Fruit fly (Drosophila melanogaster) whole organism, adult: ENCODE measurements around the gene foi.

Experiments
- CG11617 ChIP-seq: fragments of 200-800 bp; sonication (Bioruptor generic); optimal IDR thresholded peaks from 2 replicates; lab custom pipeline; 2017; ENCODE audit warnings: mild to moderate bottlenecking, missing biosample characterization, missing genetic modification reagents, missing genetic modification characterization
- CG12768 ChIP-seq: fragments of 200-800 bp; sonication (Bioruptor generic); optimal IDR thresholded peaks from 2 replicates; lab custom pipeline; 2017; ENCODE audit warnings: missing biosample characterization, missing genetic modification characterization, mild to moderate bottlenecking, moderate library complexity, missing genetic modification reagents
- CG14711 ChIP-seq: fragments of 200-800 bp; sonication (Bioruptor generic); optimal IDR thresholded peaks from 2 replicates; lab custom pipeline; 2018; ENCODE audit warnings: missing biosample characterization, mild to moderate bottlenecking, missing genetic modification characterization, moderate library complexity
- CG1620 ChIP-seq: fragments of 200-800 bp; sonication (Bioruptor generic); optimal IDR thresholded peaks from 2 replicates; lab custom pipeline; 2016; ENCODE audit warnings: missing biosample characterization, missing genetic modification characterization
- CG33017 ChIP-seq: fragments of 200-800 bp; sonication (Bioruptor generic); optimal IDR thresholded peaks from 2 replicates; lab custom pipeline; 2018; ENCODE audit warnings: missing biosample characterization, mild to moderate bottlenecking, missing genetic modification characterization, moderate library complexity
- CG5204 ChIP-seq: fragments of 200-800 bp; sonication (Bioruptor generic); optimal IDR thresholded peaks from 2 replicates; lab custom pipeline; 2016; ENCODE audit warnings: missing biosample characterization, missing genetic modification characterization
- CG7045 ChIP-seq: fragments of 200-800 bp; sonication (Bioruptor generic); optimal IDR thresholded peaks from 2 replicates; lab custom pipeline; 2017; ENCODE audit warnings: missing biosample characterization, mild to moderate bottlenecking, missing genetic modification characterization
- CG7101 ChIP-seq: fragments of 200-800 bp; sonication (Bioruptor generic); optimal IDR thresholded peaks from 2 replicates; lab custom pipeline; 2018; ENCODE audit warnings: missing biosample characterization, mild to moderate bottlenecking, missing genetic modification characterization, moderate library complexity
- Clk ChIP-seq: fragments of 200-800 bp; sonication (Bioruptor generic); optimal IDR thresholded peaks from 2 replicates; lab custom pipeline; 2017; ENCODE audit warnings: missing biosample characterization, missing genetic modification characterization
- Crg-1 ChIP-seq: fragments of 200-800 bp; sonication (Bioruptor generic); optimal IDR thresholded peaks from 2 replicates; lab custom pipeline; 2016; ENCODE audit warnings: missing biosample characterization, missing genetic modification characterization
- Hr96 ChIP-seq: fragments of 200-800 bp; sonication (Bioruptor generic); optimal IDR thresholded peaks from 2 replicates; lab custom pipeline; 2016; ENCODE audit warnings: missing biosample characterization, missing genetic modification characterization
- Mnt ChIP-seq: fragments of 200-800 bp; sonication (Bioruptor generic); optimal IDR thresholded peaks from 2 replicates; lab custom pipeline; 2016; ENCODE audit warnings: missing biosample characterization, mild to moderate bottlenecking, missing genetic modification characterization
- bab1 ChIP-seq: fragments of 200-800 bp; sonication (Bioruptor generic); optimal IDR thresholded peaks from 3 replicates; lab custom pipeline; 2019; ENCODE audit warnings: missing biosample characterization, mild to moderate bottlenecking, missing genetic modification characterization, moderate library complexity
- cic ChIP-seq: fragments of 200-800 bp; sonication (Bioruptor generic); optimal IDR thresholded peaks from 2 replicates; lab custom pipeline; 2017; ENCODE audit warnings: missing biosample characterization, mild to moderate bottlenecking, missing genetic modification characterization, moderate library complexity
- cnc ChIP-seq, 2 experiments: fragments of >200 bp; optimal IDR thresholded peaks; 2 replicates each; lab custom pipeline; 2017
- kay ChIP-seq: fragments of 200-800 bp; sonication (Bioruptor generic); peaks from one replicate; lab custom pipeline; 2016; ENCODE audit warnings: missing biosample characterization, missing genetic modification characterization, borderline replicate concordance
- ovo ChIP-seq: fragments of 200-800 bp; sonication (Bioruptor generic); optimal IDR thresholded peaks from 2 replicates; lab custom pipeline; 2016; ENCODE audit warnings: missing biosample characterization, missing genetic modification characterization
- pad ChIP-seq: fragments of 200-800 bp; sonication (Bioruptor generic); optimal IDR thresholded peaks from 3 replicates; lab custom pipeline; 2017; ENCODE audit warnings: missing biosample characterization, missing genetic modification characterization, mild to moderate bottlenecking, moderate library complexity, missing genetic modification reagents
- tj ChIP-seq: fragments of 200-800 bp; sonication (Bioruptor generic); optimal IDR thresholded peaks from 3 replicates; lab custom pipeline; 2017; ENCODE audit warnings: missing biosample characterization, mild to moderate bottlenecking, missing genetic modification characterization, moderate library complexity
- toe ChIP-seq: fragments of 200-800 bp; sonication (Bioruptor generic); optimal IDR thresholded peaks from 2 replicates; lab custom pipeline; 2016; ENCODE audit warnings: missing biosample characterization, missing genetic modification characterization

The foi gene

dm6 chr3L:8525691-8526421, 812 bp downstream of the foi start:
- TF ChIP-seq ovo (GFP tag; lab: Kevin White, UChicago) (peak; percentile 74), CG5204 (GFP tag; lab: Kevin White, UChicago) (no peak), toe (GFP tag; lab: Kevin White, UChicago) (no peak), Hr96 (GFP tag; lab: Kevin White, UChicago) (no peak), cic (GFP tag; lab: Kevin White, UChicago) (peak; percentile 18), CG14711 (tag; lab: Kevin White, UChicago) (no peak), CG11617 (GFP tag; lab: Kevin White, UChicago) (no peak), CG7101 (tag; lab: Kevin White, UChicago) (no peak), Mnt (GFP tag; lab: Kevin White, UChicago) (peak; percentile 53), Clk (GFP tag; lab: Kevin White, UChicago) (no peak), Crg-1 (GFP tag; lab: Kevin White, UChicago) (peak; percentile 8), pad (GFP tag; lab: Kevin White, UChicago) (no peak), kay (GFP tag; lab: Kevin White, UChicago) (peak; percentile 92), CG7045 (peak; percentile 7), CG12768 (GFP tag; lab: Kevin White, UChicago) (no peak), bab1 (GFP tag; lab: Kevin White, UChicago) (no peak), tj (GFP tag; lab: Kevin White, UChicago) (no peak), CG1620 (GFP tag; lab: Kevin White, UChicago) (no peak), CG33017 (tag; lab: Kevin White, UChicago) (no peak), cnc (optimal IDR thresholded peaks at IDR 0.05; lab: Kevin White, UChicago) (no peak)

dm6 chr3L:8527829-8528228, 2.8 kb downstream of the foi start:
- TF ChIP-seq Clk (GFP tag; lab: Kevin White, UChicago) (no peak), Crg-1 (GFP tag; lab: Kevin White, UChicago) (no peak), bab1 (GFP tag; lab: Kevin White, UChicago) (no peak), cic (GFP tag; lab: Kevin White, UChicago) (no peak), tj (GFP tag; lab: Kevin White, UChicago) (peak; percentile 97)

dm6 chr3L:8528546-8528945, 3.5 kb downstream of the foi start:
- TF ChIP-seq bab1 (GFP tag; lab: Kevin White, UChicago) (peak; percentile 4), ovo (GFP tag; lab: Kevin White, UChicago) (no peak)

- no peak for TF ChIP-seq CG7045
- TF ChIP-seq CG1620 (GFP tag; lab: Kevin White, UChicago) = no peak
- no peak for TF ChIP-seq toe (GFP tag; lab: Kevin White, UChicago)
- no peak for TF ChIP-seq CG11617 (GFP tag; lab: Kevin White, UChicago)
- no peak for TF ChIP-seq CG5204 (GFP tag; lab: Kevin White, UChicago)
- TF ChIP-seq CG12768 (GFP tag; lab: Kevin White, UChicago) = no peak
- TF ChIP-seq CG14711 (tag; lab: Kevin White, UChicago) = no peak
- no peak for TF ChIP-seq pad (GFP tag; lab: Kevin White, UChicago)
- TF ChIP-seq cnc (optimal IDR thresholded peaks at IDR 0.05; lab: Kevin White, UChicago) = no peak
- TF ChIP-seq CG7101 (tag; lab: Kevin White, UChicago) = no peak
- TF ChIP-seq cic (GFP tag; lab: Kevin White, UChicago) = no peak
- TF ChIP-seq CG33017 (tag; lab: Kevin White, UChicago) = no peak
- TF ChIP-seq Clk (GFP tag; lab: Kevin White, UChicago) = no peak
- TF ChIP-seq ovo (GFP tag; lab: Kevin White, UChicago) = no peak
- TF ChIP-seq Crg-1 (GFP tag; lab: Kevin White, UChicago) = no peak
These were observed 4.7 kb downstream of the foi start for dm6 chr3L:8529701-8530100.

dm6 chr3L:8534386-8535306, 9.6 kb downstream of the foi start, which contains the start of gene ergic53:
TSS of gene ergic53 (plus strand) at chr3L:8534977.
- TF ChIP-seq CG12768 (GFP tag; lab: Kevin White, UChicago) (peak; percentile 46), cic (GFP tag; lab: Kevin White, UChicago) (no peak), Mnt (GFP tag; lab: Kevin White, UChicago) (peak; percentile 68), CG5204 (GFP tag; lab: Kevin White, UChicago) (no peak), bab1 (GFP tag; lab: Kevin White, UChicago) (peak; percentile 1), toe (GFP tag; lab: Kevin White, UChicago) (no peak), tj (GFP tag; lab: Kevin White, UChicago) (peak; percentile 45), CG11617 (GFP tag; lab: Kevin White, UChicago) (peak; percentile 34)
